Worm (Caenorhabditis elegans) whole organism, young adult: ENCODE results near the gene F45F2.9.

Experiments
- B0035.1 ChIP-seq: sonication (generic microtip); optimal IDR thresholded peaks from 2 replicates; lab custom pipeline; 2016; ENCODE audit warnings: missing genetic modification characterization, mild to moderate bottlenecking, missing compliant biosample characterization, missing genotype, missing genetic modification reagents
- B0261.1 ChIP-seq: sonication (generic microtip); optimal IDR thresholded peaks from 2 replicates; lab custom pipeline; 2016; ENCODE audit warnings: mild to moderate bottlenecking, missing genetic modification characterization, moderate library complexity, missing compliant biosample characterization
- B0336.3 ChIP-seq: fragments of 200-800 bp; sonication (Bioruptor generic); IDR thresholded peaks from 2 replicates; pipeline ENCODE4 v1.3.6; 2022; ENCODE audit warnings: missing genetic modification characterization, missing compliant biosample characterization
- C06A6.2 ChIP-seq: fragments of 200-800 bp; sonication (Bioruptor generic); conservative IDR thresholded peaks from 2 replicates; pipeline ENCODE4 v1.3.6; 2022; ENCODE audit warnings: missing genetic modification characterization, missing compliant biosample characterization
- D2030.7 ChIP-seq: fragments of 200-800 bp; sonication (Bioruptor generic); IDR thresholded peaks from 2 replicates; pipeline ENCODE4 v1.3.6; 2022; ENCODE audit warnings: missing genetic modification reagents, missing genetic modification characterization, missing compliant biosample characterization
- F22D6.2 ChIP-seq: sonication (generic microtip); optimal IDR thresholded peaks from 2 replicates; lab custom pipeline; 2016; ENCODE audit warnings: mild to moderate bottlenecking, missing genetic modification characterization, missing compliant biosample characterization
- F23B12.7 ChIP-seq: sonication (generic microtip); optimal IDR thresholded peaks from 2 replicates; lab custom pipeline; 2017; ENCODE audit warnings: missing genetic modification characterization, mild to moderate bottlenecking, missing compliant biosample characterization, antibody characterized with exemption, moderate library complexity; ENCODE audit not compliant: insufficient read depth
- F49E8.2 ChIP-seq: sonication (generic microtip); optimal IDR thresholded peaks from 3 replicates; lab custom pipeline; 2017; ENCODE audit warnings: missing genetic modification characterization, mild to moderate bottlenecking, missing compliant biosample characterization, antibody characterized with exemption, moderate library complexity; ENCODE audit not compliant: insufficient read depth
- K11D2.4 ChIP-seq: fragments of 200-800 bp; sonication (Bioruptor generic); IDR thresholded peaks from 2 replicates; pipeline ENCODE4 v1.3.6; 2022; ENCODE audit warnings: missing genetic modification reagents, missing genetic modification characterization, missing compliant biosample characterization
- T26A5.8 ChIP-seq: sonication (generic microtip); optimal IDR thresholded peaks from 2 replicates; lab custom pipeline; 2016; ENCODE audit warnings: missing genetic modification characterization, missing compliant biosample characterization
- Y53F4B.3 ChIP-seq: fragments of 200-800 bp; sonication (Bioruptor generic); IDR thresholded peaks from 2 replicates; pipeline ENCODE4 v1.3.6; 2022; ENCODE audit warnings: missing genetic modification reagents, missing genetic modification characterization, missing compliant biosample characterization
- Y67H2A.10 ChIP-seq: fragments of 200-800 bp; sonication (Bioruptor generic); conservative IDR thresholded peaks from 2 replicates; pipeline ENCODE4 v1.3.6; 2022; ENCODE audit warnings: missing genetic modification reagents, missing genetic modification characterization, missing compliant biosample characterization
- ama-1 ChIP-seq, 3 experiments: fragments of 150-350 bp in 1 of 3; sonication (generic microtip) in 2 of 3; optimal IDR thresholded peaks; 2 replicates each; lab custom pipeline; 2014 to 2018; ENCODE audit warnings: missing biosample characterization in 2 of 3, missing genetic modification characterization in 2 of 3, missing genetic modification reagents in 2 of 3
- aptf-2 ChIP-seq: fragments of 200-800 bp; sonication (Bioruptor generic); conservative IDR thresholded peaks from 2 replicates; pipeline ENCODE4 v1.3.6; 2022; ENCODE audit warnings: missing genetic modification reagents, missing genetic modification characterization, missing compliant biosample characterization
- atf-7 ChIP-seq: sonication (generic microtip); optimal IDR thresholded peaks from 2 replicates; lab custom pipeline; 2017; ENCODE audit warnings: mild to moderate bottlenecking, missing genetic modification characterization, missing compliant biosample characterization
- attf-3 ChIP-seq: fragments of 200-800 bp; sonication (Bioruptor generic); conservative IDR thresholded peaks from 2 replicates; pipeline ENCODE4 v1.3.6; 2022; ENCODE audit warnings: missing genetic modification reagents, missing genetic modification characterization, missing compliant biosample characterization
- attf-6 ChIP-seq: fragments of 200-800 bp; sonication (Bioruptor generic); IDR thresholded peaks from 2 replicates; pipeline ENCODE4 v1.3.6; 2022; ENCODE audit warnings: missing genetic modification reagents, missing genetic modification characterization, missing compliant biosample characterization
- bed-1 ChIP-seq: fragments of 200-800 bp; sonication (Bioruptor generic); IDR thresholded peaks from 2 replicates; pipeline ENCODE4 v1.3.6; 2022; ENCODE audit warnings: missing genetic modification reagents, missing genetic modification characterization, missing compliant biosample characterization
- cebp-2 ChIP-seq: fragments of 200-800 bp; sonication (Bioruptor generic); IDR thresholded peaks from 2 replicates; pipeline ENCODE4 v1.3.6; 2022; ENCODE audit warnings: missing genetic modification characterization, missing compliant biosample characterization
- ceh-27 ChIP-seq: fragments of 200-800 bp; sonication (Bioruptor generic); optimal IDR thresholded peaks from 2 replicates; lab custom pipeline; 2018; ENCODE audit warnings: mild to moderate bottlenecking, missing genetic modification characterization, moderate library complexity, missing compliant biosample characterization
- ceh-91 ChIP-seq: fragments of 200-800 bp; sonication (Bioruptor generic); IDR thresholded peaks from 2 replicates; pipeline ENCODE4 v1.3.6; 2022; ENCODE audit warnings: missing genetic modification reagents, missing genetic modification characterization, missing compliant biosample characterization
- chd-7 ChIP-seq: sonication (generic microtip); optimal IDR thresholded peaks from 2 replicates; lab custom pipeline; 2016; ENCODE audit warnings: mild to moderate bottlenecking, missing genetic modification characterization, moderate library complexity, missing compliant biosample characterization
- die-1 ChIP-seq: sonication (generic microtip); optimal IDR thresholded peaks from 2 replicates; lab custom pipeline; 2016; ENCODE audit warnings: missing genotype, mild to moderate bottlenecking, missing genetic modification characterization, missing compliant biosample characterization
- dox-1 ChIP-seq: fragments of 200-800 bp; sonication (Bioruptor generic); IDR thresholded peaks from 2 replicates; pipeline ENCODE4 v1.3.6; 2022; ENCODE audit warnings: missing genetic modification reagents, missing genetic modification characterization, missing compliant biosample characterization
- egl-44 ChIP-seq: fragments of 200-800 bp; sonication (Bioruptor generic); IDR thresholded peaks from 2 replicates; pipeline ENCODE4 v1.3.6; 2022; ENCODE audit warnings: missing genetic modification reagents, missing genetic modification characterization, missing compliant biosample characterization
- ekl-4 ChIP-seq: fragments of 200-800 bp; sonication (Bioruptor generic); IDR thresholded peaks from 2 replicates; pipeline ENCODE4 v1.3.6; 2022; ENCODE audit warnings: missing genetic modification reagents, missing genetic modification characterization, missing compliant biosample characterization
- ets-4 ChIP-seq: fragments of 200-800 bp; sonication (Bioruptor generic); optimal IDR thresholded peaks from 2 replicates; lab custom pipeline; 2018; ENCODE audit warnings: mild to moderate bottlenecking, missing genetic modification characterization, missing compliant biosample characterization
- hlh-12 ChIP-seq: sonication (generic microtip); optimal IDR thresholded peaks from 2 replicates; lab custom pipeline; 2016; ENCODE audit warnings: missing genetic modification characterization, missing compliant biosample characterization
- hmg-1.2 ChIP-seq: fragments of 200-800 bp; sonication (Bioruptor generic); IDR thresholded peaks from 2 replicates; pipeline ENCODE4 v1.3.6; 2022; ENCODE audit warnings: missing genetic modification reagents, missing genetic modification characterization, missing compliant biosample characterization
- hsf-1 ChIP-seq: fragments of 200-800 bp; sonication (Bioruptor generic); IDR thresholded peaks from 2 replicates; pipeline ENCODE4 v1.3.6; 2022; ENCODE audit warnings: missing genetic modification reagents, missing genetic modification characterization, missing compliant biosample characterization
- lin-26 ChIP-seq: fragments of 200-800 bp; sonication (Bioruptor generic); IDR thresholded peaks from 2 replicates; pipeline ENCODE4 v1.3.6; 2022; ENCODE audit warnings: missing genetic modification reagents, missing genetic modification characterization, missing compliant biosample characterization
- lin-35 ChIP-seq, 3 experiments: fragments of 150-350 bp in 2 of 3; sonication (generic microtip) in 1 of 3; optimal IDR thresholded peaks; 2 replicates each; lab custom pipeline; 2014 to 2018; ENCODE audit warnings: missing biosample characterization in 3 of 3, missing genetic modification characterization in 3 of 3, missing genetic modification reagents in 3 of 3
- madf-10 ChIP-seq: sonication (generic microtip); optimal IDR thresholded peaks from 2 replicates; lab custom pipeline; 2016; ENCODE audit warnings: mild to moderate bottlenecking, missing genetic modification characterization, missing compliant biosample characterization
- madf-6 ChIP-seq: fragments of 200-800 bp; sonication (Bioruptor generic); IDR thresholded peaks from 2 replicates; pipeline ENCODE4 v1.3.6; 2022; ENCODE audit warnings: missing genetic modification reagents, missing genetic modification characterization, missing compliant biosample characterization
- madf-8 ChIP-seq: fragments of 200-800 bp; sonication (Bioruptor generic); conservative IDR thresholded peaks from 2 replicates; pipeline ENCODE4 v1.3.6; 2022; ENCODE audit warnings: missing genetic modification reagents, missing genetic modification characterization, missing compliant biosample characterization
- mxl-1 ChIP-seq: sonication (generic microtip); optimal IDR thresholded peaks from 2 replicates; lab custom pipeline; 2016; ENCODE audit warnings: missing genetic modification characterization, missing compliant biosample characterization
- nhr-80 ChIP-seq: sonication (generic microtip); optimal IDR thresholded peaks from 2 replicates; lab custom pipeline; 2016; ENCODE audit warnings: missing genetic modification characterization, missing compliant biosample characterization
- rec-8 ChIP-seq, 2 experiments: sonication (generic microtip); optimal IDR thresholded peaks; 2 replicates each; lab custom pipeline; 2016; ENCODE audit warnings: mild to moderate bottlenecking in 2 of 2, missing genetic modification characterization in 2 of 2, missing genetic modification reagents in 2 of 2, missing genotype in 2 of 2, missing biosample characterization in 1 of 2, missing compliant biosample characterization in 1 of 2, moderate library complexity in 1 of 2
- sea-2 ChIP-seq: fragments of 200-800 bp; sonication (Bioruptor generic); IDR thresholded peaks from 2 replicates; pipeline ENCODE4 v1.3.6; 2022; ENCODE audit warnings: missing genetic modification characterization, missing compliant biosample characterization
- sptf-2 ChIP-seq: fragments of 200-800 bp; sonication (Bioruptor generic); optimal IDR thresholded peaks from 2 replicates; lab custom pipeline; 2018; ENCODE audit warnings: mild to moderate bottlenecking, missing genetic modification characterization, missing compliant biosample characterization
- tbp1 ChIP-seq: fragments of 200-800 bp; sonication (Bioruptor generic); optimal IDR thresholded peaks from 2 replicates; lab custom pipeline; 2018; ENCODE audit warnings: mild to moderate bottlenecking, missing genetic modification characterization, missing compliant biosample characterization
- tbx-9 ChIP-seq: sonication (generic microtip); optimal IDR thresholded peaks from 2 replicates; lab custom pipeline; 2016; ENCODE audit warnings: borderline replicate concordance, missing genetic modification characterization, inconsistent platforms, missing compliant biosample characterization
- zfh-2 ChIP-seq: fragments of 200-800 bp; sonication (Bioruptor generic); conservative IDR thresholded peaks from 2 replicates; pipeline ENCODE4 v1.3.6; 2022; ENCODE audit warnings: missing genetic modification reagents, missing genetic modification characterization, missing compliant biosample characterization
- ztf-18 ChIP-seq: sonication (generic microtip); optimal IDR thresholded peaks from 2 replicates; lab custom pipeline; 2016; ENCODE audit warnings: missing genotype, mild to moderate bottlenecking, missing genetic modification characterization, missing compliant biosample characterization
- ztf-22 ChIP-seq: fragments of 200-800 bp; sonication (Bioruptor generic); optimal IDR thresholded peaks from 2 replicates; lab custom pipeline; 2018; ENCODE audit warnings: mild to moderate bottlenecking, missing genetic modification characterization, moderate library complexity, missing compliant biosample characterization
- ztf-25 ChIP-seq: fragments of 200-800 bp; sonication (Bioruptor generic); IDR thresholded peaks from 2 replicates; pipeline ENCODE4 v1.3.6; 2022; ENCODE audit warnings: missing genetic modification reagents, missing genetic modification characterization, missing compliant biosample characterization
- ztf-26 ChIP-seq: sonication (generic microtip); optimal IDR thresholded peaks from 2 replicates; lab custom pipeline; 2017; ENCODE audit warnings: missing genetic modification characterization, missing compliant biosample characterization
- ztf-28 ChIP-seq: fragments of 200-800 bp; sonication (Bioruptor generic); IDR thresholded peaks from 2 replicates; pipeline ENCODE4 v1.3.6; 2022; ENCODE audit warnings: missing genetic modification reagents, missing genetic modification characterization, missing compliant biosample characterization

Gene F45F2.9

DNA sequence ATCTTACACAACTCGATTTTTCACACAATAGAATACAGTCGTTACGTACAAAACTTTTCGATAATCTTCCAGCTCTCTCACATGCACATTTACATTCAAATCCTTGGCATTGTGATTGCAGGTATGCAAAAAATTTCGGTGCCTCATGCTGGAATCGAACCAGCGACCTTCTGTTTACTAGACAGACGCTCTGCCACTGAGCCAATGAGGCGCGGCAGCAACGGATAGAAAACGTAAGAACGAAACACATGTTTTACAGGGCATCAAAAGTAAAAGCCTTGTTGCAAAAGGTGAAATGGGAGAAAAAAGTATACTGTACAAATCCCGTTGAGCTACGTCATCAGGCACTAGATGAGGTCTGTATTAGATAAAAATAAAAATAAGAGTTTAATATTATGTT, 17.3 kb downstream of the F45F2.9 start (continued):
- TF ChIP-seq chd-7 (tag; lab: Kevin White, UChicago) (no peak), dox-1 (GFP tag; lab: Robert Waterston, UW) (peak; percentile 82), hsf-1 (GFP tag; lab: Robert Waterston, UW) (peak; percentile 60; the same call in 1 of the 2 replicates), attf-6 (0 out of 2 replicates have a peak, but pooled peaks have one; percentile 47), cebp-2 (GFP tag; lab: Robert Waterston, UW) (0 out of 2 replicates have a peak, but pooled peaks have one; percentile 44), D2030.7 (peak; percentile 66), aptf-2 (GFP tag; lab: Robert Waterston, UW) (no peak), lin-26 (GFP tag; lab: Robert Waterston, UW) (peak; percentile 86), C06A6.2 (GFP tag; lab: Robert Waterston, UW) (no peak), mxl-1 (tag; lab: Kevin White, UChicago) (peak; percentile 49), T26A5.8 (tag; lab: Kevin White, UChicago) (peak; percentile 70), sptf-2 (peak; percentile 62), B0261.1 (tag; lab: Kevin White, UChicago) (peak; percentile 89), rec-8 (tag; optimal IDR thresholded peaks at IDR 0.05; lab: Kevin White, UChicago) (peak in 1 of 2 experiments; percentile 68), B0336.3 (peak; percentile 50; the same call in 1 of the 2 replicates), ceh-91 (GFP tag; lab: Robert Waterston, UW) (0 out of 2 replicates have a peak, but pooled peaks have one; percentile 36), egl-44 (0 out of 2 replicates have a peak, but pooled peaks have one; percentile 26), bed-1 (GFP tag; lab: Robert Waterston, UW) (no peak), ekl-4 (GFP tag; lab: Robert Waterston, UW) (no peak), nhr-80 (no peak), madf-10 (tag; lab: Kevin White, UChicago) (peak; percentile 33), ama-1 (optimal IDR thresholded peaks at IDR 0.05; lab: Kevin White, UChicago) (no peak), ama-1 (GFP tag; optimal IDR thresholded peaks at IDR 0.05; lab: Kevin White, UChicago) (peak in 1 of 2 experiments; percentile 72), ztf-18 (tag; lab: Kevin White, UChicago) (peak; percentile 47), zfh-2 (GFP tag; lab: Robert Waterston, UW) (no peak), ztf-22 (GFP tag; lab: Kevin White, UChicago) (no peak), ets-4 (GFP tag; lab: Kevin White, UChicago) (no peak), attf-3 (GFP tag; lab: Robert Waterston, UW) (0 out of 2 replicates have a peak, but pooled peaks have one; percentile 40), ztf-26 (tag; lab: Kevin White, UChicago) (no peak), atf-7 (tag; lab: Kevin White, UChicago) (no peak), Y53F4B.3 (no peak), tbp1 (GFP tag; lab: Kevin White, UChicago) (peak; percentile 93), lin-35 (GFP tag; optimal IDR thresholded peaks at IDR 0.05; lab: Kevin White, UChicago) (no peak), F23B12.7 (tag; lab: Kevin White, UChicago) (peak; percentile 58), ztf-28 (GFP tag; lab: Robert Waterston, UW) (no peak), hmg-1.2 (GFP tag; lab: Robert Waterston, UW) (peak; percentile 72), hlh-12 (no peak), B0035.1 (tag; lab: Kevin White, UChicago) (no peak), F49E8.2 (peak; percentile 21), ztf-25 (GFP tag; lab: Robert Waterston, UW) (peak; percentile 72; the same call in 1 of the 2 replicates), die-1 (tag; lab: Kevin White, UChicago) (peak; percentile 78), tbx-9 (tag; lab: Kevin White, UChicago) (no peak), sea-2 (GFP tag; lab: Robert Waterston, UW) (no peak), madf-6 (peak; percentile 13; the same call in 1 of the 2 replicates), Y67H2A.10 (GFP tag; lab: Robert Waterston, UW) (peak; percentile 35; the same call in 1 of the 2 replicates), K11D2.4 (no peak), F22D6.2 (tag; lab: Kevin White, UChicago) (no peak), madf-8 (no peak), ceh-27 (GFP tag; lab: Kevin White, UChicago) (peak; percentile 16)
